Worm (Caenorhabditis elegans) whole organism, L1 larva: Measurements from ENCODE around the gene T09A12.8.

Source experiments
- ama-1 ChIP-seq: fragments of 150-350 bp; optimal IDR thresholded peaks from 2 replicates; lab custom pipeline; 2014
- ces-1 ChIP-seq: fragments of 150-350 bp; optimal IDR thresholded peaks from 2 replicates; lab custom pipeline; 2014; ENCODE audit warnings: missing biosample characterization, missing genetic modification reagents, missing genetic modification characterization
- dpl-1 ChIP-seq, 3 experiments: fragments of 150-350 bp in 2 of 3; sonication (generic microtip) in 1 of 3; optimal IDR thresholded peaks; 2 replicates each; lab custom pipeline; 2014 to 2017; ENCODE audit warnings: missing biosample characterization in 3 of 3, missing genetic modification characterization in 3 of 3, missing genetic modification reagents in 3 of 3
- efl-1 ChIP-seq, 4 experiments: fragments of 150-350 bp; optimal IDR thresholded peaks in 3 of 4; peaks in 1 of 4; 1 replicate in 1 of 4; 2 replicates in 3 of 4; lab custom pipeline; 2014; ENCODE audit warnings: missing biosample characterization in 2 of 4, missing genetic modification characterization in 2 of 4, missing genetic modification reagents in 2 of 4
- hlh-4 ChIP-seq: sonication (generic microtip); optimal IDR thresholded peaks from 2 replicates; lab custom pipeline; 2016; ENCODE audit warnings: mild to moderate bottlenecking, missing genetic modification characterization, missing compliant biosample characterization
- snpc-4 ChIP-seq: fragments of 150-350 bp; optimal IDR thresholded peaks from 2 replicates; lab custom pipeline; 2014; ENCODE audit warnings: missing biosample characterization, missing genetic modification characterization
- tbx-2 ChIP-seq: sonication (generic microtip); optimal IDR thresholded peaks from 2 replicates; lab custom pipeline; 2016; ENCODE audit warnings: missing genetic modification characterization, missing compliant biosample characterization
- zag-1 ChIP-seq: fragments of 150-350 bp; optimal IDR thresholded peaks from 2 replicates; lab custom pipeline; 2014; ENCODE audit warnings: missing biosample characterization, missing genetic modification characterization

- TF ChIP-seq snpc-4 (tag; lab: Kevin White, UChicago) (no peak), ama-1 (lab: Kevin White, UChicago) (no peak), dpl-1 (GFP tag; optimal IDR thresholded peaks at IDR 0.05; lab: Kevin White, UChicago) (no peak), hlh-4 (tag; lab: Kevin White, UChicago) (no peak), tbx-2 (tag; lab: Kevin White, UChicago) (no peak), zag-1 (tag; lab: Kevin White, UChicago) (no peak), efl-1 (optimal IDR thresholded peaks at IDR 0.05; lab: Kevin White, UChicago) (no peak), efl-1 (GFP tag; optimal IDR thresholded peaks at IDR 0.05 in 1 of 2; lab: Kevin White, UChicago) (no peak), ces-1 (GFP tag; lab: Kevin White, UChicago) (no peak)
These were observed 42.9 kb upstream of the T09A12.8 start, which contains the start of gene K07H8.9 for ce11 chrIV:8286352-8286751.
